Fruit fly (Drosophila melanogaster): ENCODE data around the gene InR.

The InR gene

DNA sequence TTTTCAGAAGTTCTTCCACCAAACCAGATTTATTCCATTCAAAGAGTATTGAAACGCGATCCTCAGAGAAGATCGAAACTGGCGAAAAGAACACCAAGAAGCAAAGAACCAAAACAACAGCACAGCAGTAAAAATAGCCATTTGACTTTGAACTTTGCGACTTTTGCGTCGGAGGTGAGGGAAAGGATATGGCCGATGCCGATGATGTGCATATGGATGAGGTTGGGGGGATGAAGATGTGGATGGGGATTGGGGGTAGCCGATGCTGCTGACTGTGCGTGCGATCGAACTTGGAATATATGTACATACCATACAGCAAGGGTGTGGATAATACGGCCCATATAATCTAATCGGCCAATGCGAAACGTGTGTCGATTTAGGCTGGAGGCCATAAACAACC lies 34.3 kb upstream of the InR start:
- TF ChIP-seq gl (tag; optimal IDR thresholded peaks at IDR 0.05) (peak; percentile 71), EcR (GFP tag; optimal IDR thresholded peaks at IDR 0.05) (peak; percentile 67), CG13204 (GFP tag; optimal IDR thresholded peaks at IDR 0.05) (peak; percentile 56), D1 (tag; optimal IDR thresholded peaks at IDR 0.05) (no peak)

DNA sequence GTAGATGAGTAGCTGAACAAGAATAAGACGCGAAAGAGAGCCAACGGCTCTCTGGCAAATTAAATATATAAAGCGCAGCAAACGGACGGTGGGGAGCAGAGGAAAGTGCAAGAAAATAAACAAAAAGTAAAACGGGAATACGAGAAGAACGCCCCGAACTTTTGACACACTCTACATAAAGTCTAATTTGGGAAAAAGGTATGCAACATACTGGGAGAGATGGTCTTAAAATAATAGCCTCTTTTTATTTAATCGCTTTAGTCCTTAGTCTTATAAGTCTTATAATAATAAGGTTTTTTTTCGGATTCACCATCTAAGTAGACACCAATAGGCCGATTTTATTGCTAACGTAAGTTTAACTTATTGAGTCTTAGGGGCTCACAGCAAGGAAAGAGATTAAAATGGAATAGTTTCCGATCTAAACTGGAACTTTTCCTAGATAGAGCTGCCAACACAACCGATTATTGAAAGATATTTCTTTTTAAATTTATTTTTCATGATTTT lies 33.8 kb upstream of the InR start:
- peak; percentile 40; the same call in 1 of the 2 replicates for TF ChIP-seq Ets98B (GFP tag; IDR thresholded peaks at IDR 0.05)
- TF ChIP-seq CG32121 (GFP tag; IDR thresholded peaks at IDR 0.05) = peak; percentile 48; the same call in 1 of the 2 replicates
- TF ChIP-seq rn (GFP tag; IDR thresholded peaks at IDR 0.05) = 0 out of 2 replicates have a peak, but pooled peaks have one; percentile 12
- peak; percentile 69 for TF ChIP-seq CG8159 (tag; optimal IDR thresholded peaks at IDR 0.05)
- no peak for TF ChIP-seq CG10348 (GFP tag; IDR thresholded peaks at IDR 0.05)
- TF ChIP-seq CG34367 (tag; optimal IDR thresholded peaks at IDR 0.05) = peak; percentile 50
- TF ChIP-seq CG15710 (tag; optimal IDR thresholded peaks at IDR 0.05) = peak; percentile 53
- peak; percentile 28 for TF ChIP-seq Pif1A (GFP tag; optimal IDR thresholded peaks at IDR 0.05)
- TF ChIP-seq CG8301 (tag; optimal IDR thresholded peaks at IDR 0.05) = peak; percentile 52
- TF ChIP-seq CG4496 (GFP tag; IDR thresholded peaks at IDR 0.05) = peak; percentile 74
- TF ChIP-seq D1 (tag; optimal IDR thresholded peaks at IDR 0.05) = no peak
- TF ChIP-seq gl (tag; optimal IDR thresholded peaks at IDR 0.05) = peak; percentile 30
- TF ChIP-seq CG17806 (tag; optimal IDR thresholded peaks at IDR 0.05) = peak; percentile 48
- no peak for TF ChIP-seq Snoo (tag; optimal IDR thresholded peaks at IDR 0.05)
- TF ChIP-seq CG12605 (GFP tag; IDR thresholded peaks at IDR 0.05) = peak; percentile 41; the same call in 1 of the 2 replicates
- peak; percentile 63; the same call in 1 of the 3 replicates for TF ChIP-seq fd96Ca (GFP tag; IDR thresholded peaks at IDR 0.05)
- peak; percentile 66 for TF ChIP-seq CG9948 (tag; optimal IDR thresholded peaks at IDR 0.05)
- peak; percentile 75 for TF ChIP-seq CG14655 (GFP tag; optimal IDR thresholded peaks at IDR 0.05)
- no peak for TF ChIP-seq Pif1B (GFP tag; optimal IDR thresholded peaks at IDR 0.05)
- TF ChIP-seq CG13204 (GFP tag; optimal IDR thresholded peaks at IDR 0.05) = peak; percentile 15
- no peak for TF ChIP-seq EcR (GFP tag; optimal IDR thresholded peaks at IDR 0.05)

DNA sequence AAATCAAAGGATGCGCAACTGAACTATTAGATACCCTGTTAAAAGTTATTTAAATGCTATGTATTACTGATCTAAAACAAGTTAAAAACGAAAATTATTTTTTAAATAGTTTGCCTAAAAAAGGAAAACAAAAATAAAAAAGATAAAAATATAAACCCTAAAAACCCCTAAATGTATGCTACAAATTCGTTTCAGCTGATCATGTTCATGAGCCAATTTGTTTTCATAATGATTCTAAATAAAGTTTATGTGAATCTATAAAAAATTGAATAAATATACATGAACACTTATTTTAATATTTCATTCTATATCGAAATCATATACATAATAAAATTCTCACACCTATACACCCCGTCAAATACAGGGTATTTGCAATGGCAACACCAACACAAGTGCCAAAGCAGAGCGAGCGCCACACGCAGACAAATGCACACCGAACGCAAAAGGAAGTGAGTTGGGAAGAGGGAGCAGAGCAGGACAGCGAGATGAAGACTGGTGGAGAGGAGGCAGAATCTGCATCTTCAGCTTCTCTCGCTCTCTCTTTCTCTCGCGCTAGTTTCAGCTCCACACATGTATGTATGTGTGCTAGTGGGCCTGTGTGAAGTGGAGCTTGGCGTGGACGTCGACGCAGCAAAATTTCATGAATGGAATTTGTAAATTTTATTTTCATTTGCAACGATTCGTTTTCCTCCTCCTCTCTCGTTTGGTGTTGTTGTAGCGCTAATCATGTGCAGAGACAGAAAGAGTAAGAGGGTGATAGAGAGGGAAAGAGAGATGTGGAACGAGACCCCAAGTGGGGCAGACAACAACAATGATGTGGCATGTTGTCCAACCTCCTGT lies 32.1 kb upstream of the InR start:
- TF ChIP-seq Pif1B (GFP tag; optimal IDR thresholded peaks at IDR 0.05) (peak; percentile 77), CG10348 (GFP tag; IDR thresholded peaks at IDR 0.05) (no peak), CG13204 (GFP tag; optimal IDR thresholded peaks at IDR 0.05) (peak; percentile 32), CG4496 (GFP tag; IDR thresholded peaks at IDR 0.05) (no peak), CG15710 (tag; optimal IDR thresholded peaks at IDR 0.05) (peak; percentile 95), CG32121 (GFP tag; IDR thresholded peaks at IDR 0.05) (peak; percentile 51; the same call in 1 of the 2 replicates), Pif1A (GFP tag; optimal IDR thresholded peaks at IDR 0.05) (peak; percentile 52), CG17806 (tag; optimal IDR thresholded peaks at IDR 0.05) (peak; percentile 90), CG8159 (tag; optimal IDR thresholded peaks at IDR 0.05) (peak; percentile 97), EcR (GFP tag; optimal IDR thresholded peaks at IDR 0.05) (peak; percentile 76), gl (tag; optimal IDR thresholded peaks at IDR 0.05) (no peak), CG12605 (GFP tag; IDR thresholded peaks at IDR 0.05) (no peak; the same call in none of the 2 replicates), CG8301 (tag; optimal IDR thresholded peaks at IDR 0.05) (peak; percentile 90), Ets98B (GFP tag; IDR thresholded peaks at IDR 0.05) (peak; percentile 33; the same call in 1 of the 2 replicates), Snoo (tag; optimal IDR thresholded peaks at IDR 0.05) (peak; percentile 74), CG34367 (tag; optimal IDR thresholded peaks at IDR 0.05) (peak; percentile 88), D1 (tag; optimal IDR thresholded peaks at IDR 0.05) (peak; percentile 87), rn (GFP tag; IDR thresholded peaks at IDR 0.05) (peak; percentile 65), fd96Ca (GFP tag; IDR thresholded peaks at IDR 0.05) (peak; percentile 70), CG9948 (tag; optimal IDR thresholded peaks at IDR 0.05) (peak; percentile 96), CG14655 (GFP tag; optimal IDR thresholded peaks at IDR 0.05) (peak; percentile 96)

DNA sequence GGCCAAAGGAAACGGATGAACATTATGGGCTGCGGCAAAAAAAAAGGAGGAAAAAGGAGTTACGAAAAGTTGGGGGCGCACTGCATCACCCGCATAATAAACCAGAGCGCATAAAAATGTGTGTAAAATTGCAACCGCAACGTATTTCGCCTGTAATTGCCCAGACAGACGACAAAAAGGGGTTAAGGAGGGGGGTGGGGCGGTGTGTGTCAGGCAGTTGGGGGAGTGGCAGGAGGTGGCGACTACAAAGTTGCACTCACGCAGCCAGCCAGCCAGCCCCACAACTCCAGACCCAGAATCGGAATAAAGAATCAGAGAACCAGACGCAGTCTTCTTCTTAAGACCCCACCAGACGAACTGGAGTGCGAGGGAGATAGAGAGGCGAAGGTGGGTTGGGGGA lies 31.4 kb upstream of the InR start:
- TF ChIP-seq EcR (GFP tag; optimal IDR thresholded peaks at IDR 0.05) (peak; percentile 20), fd96Ca (GFP tag; IDR thresholded peaks at IDR 0.05) (peak; percentile 24; the same call in 1 of the 3 replicates), Pif1A (GFP tag; optimal IDR thresholded peaks at IDR 0.05) (no peak), CG10348 (GFP tag; IDR thresholded peaks at IDR 0.05) (no peak), CG13204 (GFP tag; optimal IDR thresholded peaks at IDR 0.05) (peak; percentile 72), gl (tag; optimal IDR thresholded peaks at IDR 0.05) (no peak)

DNA sequence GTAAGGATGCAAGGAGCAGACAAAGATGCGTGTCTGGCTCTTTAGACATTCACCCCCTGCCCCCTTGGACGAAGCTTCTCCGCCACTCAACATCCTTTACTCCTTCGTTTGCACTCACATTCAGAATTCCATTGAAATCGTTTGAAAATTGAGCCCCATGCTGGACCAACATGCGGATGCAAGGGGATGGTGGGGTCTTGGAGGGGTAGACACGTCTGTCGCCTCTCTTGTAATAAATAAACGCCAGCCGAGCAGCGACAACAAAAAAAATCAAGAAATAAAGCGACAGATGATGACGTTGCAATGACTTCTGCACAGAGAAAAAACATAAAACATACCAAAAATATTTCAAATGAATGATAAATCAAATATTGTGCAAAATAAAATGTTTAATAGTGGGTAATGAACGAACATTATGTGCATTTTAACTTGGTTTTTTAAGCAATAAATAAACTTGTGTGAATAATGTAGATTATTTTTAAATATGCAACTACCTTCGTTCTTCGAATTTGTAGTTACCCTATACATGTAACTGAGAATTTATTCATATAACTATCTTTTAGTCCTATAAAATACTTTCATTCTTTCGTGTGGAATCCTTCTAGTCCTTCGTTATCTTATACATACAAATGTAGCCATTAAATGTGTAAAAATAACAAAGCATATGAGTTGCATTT lies 30.8 kb upstream of the InR start:
- peak; percentile 92 for TF ChIP-seq CG15710 (tag; optimal IDR thresholded peaks at IDR 0.05)
- TF ChIP-seq CG32121 (GFP tag; IDR thresholded peaks at IDR 0.05) = 0 out of 2 replicates have a peak, but pooled peaks have one; percentile 25
- peak; percentile 83 for TF ChIP-seq CG14655 (GFP tag; optimal IDR thresholded peaks at IDR 0.05)
- peak; percentile 96 for TF ChIP-seq D1 (tag; optimal IDR thresholded peaks at IDR 0.05)
- TF ChIP-seq Pif1A (GFP tag; optimal IDR thresholded peaks at IDR 0.05) = peak; percentile 46
- TF ChIP-seq CG9948 (tag; optimal IDR thresholded peaks at IDR 0.05) = peak; percentile 95
- TF ChIP-seq Ets98B (GFP tag; IDR thresholded peaks at IDR 0.05) = peak; percentile 28; the same call in 1 of the 2 replicates
- peak; percentile 15 for TF ChIP-seq EcR (GFP tag; optimal IDR thresholded peaks at IDR 0.05)
- no peak for TF ChIP-seq CG13204 (GFP tag; optimal IDR thresholded peaks at IDR 0.05)
- no peak for TF ChIP-seq CG10348 (GFP tag; IDR thresholded peaks at IDR 0.05)
- TF ChIP-seq fd96Ca (GFP tag; IDR thresholded peaks at IDR 0.05) = no peak
- peak; percentile 91 for TF ChIP-seq CG34367 (tag; optimal IDR thresholded peaks at IDR 0.05)
- TF ChIP-seq rn (GFP tag; IDR thresholded peaks at IDR 0.05) = 0 out of 2 replicates have a peak, but pooled peaks have one; percentile 2
- peak; percentile 73 for TF ChIP-seq CG12605 (GFP tag; IDR thresholded peaks at IDR 0.05)
- peak; percentile 90 for TF ChIP-seq CG17806 (tag; optimal IDR thresholded peaks at IDR 0.05)
- TF ChIP-seq gl (tag; optimal IDR thresholded peaks at IDR 0.05) = peak; percentile 48
- peak; percentile 95 for TF ChIP-seq CG8159 (tag; optimal IDR thresholded peaks at IDR 0.05)
- peak; percentile 69 for TF ChIP-seq Pif1B (GFP tag; optimal IDR thresholded peaks at IDR 0.05)
- peak; percentile 66; the same call in 2 of the 3 replicates for TF ChIP-seq CG4496 (GFP tag; IDR thresholded peaks at IDR 0.05)
- peak; percentile 70 for TF ChIP-seq Snoo (tag; optimal IDR thresholded peaks at IDR 0.05)
- peak; percentile 64 for TF ChIP-seq CG8301 (tag; optimal IDR thresholded peaks at IDR 0.05)

Data from whole organism, pupa.